Worm (Caenorhabditis elegans) whole organism, young adult: ENCODE results near the gene zipt-2.1.

Source experiments
- C06A6.2 ChIP-seq: fragments of 200-800 bp; sonication (Bioruptor generic); conservative IDR thresholded peaks from 2 replicates; pipeline ENCODE4 v1.3.6; 2022; ENCODE audit warnings: missing genetic modification characterization, missing compliant biosample characterization
- K12H6.12 ChIP-seq: fragments of 200-800 bp; sonication (Bioruptor generic); optimal IDR thresholded peaks from 2 replicates; lab custom pipeline; 2018; ENCODE audit warnings: mild to moderate bottlenecking, missing genetic modification characterization, missing compliant biosample characterization
- ama-1 ChIP-seq, 3 experiments: fragments of 150-350 bp in 1 of 3; sonication (generic microtip) in 2 of 3; optimal IDR thresholded peaks; 2 replicates each; lab custom pipeline; 2014 to 2018; ENCODE audit warnings: missing biosample characterization in 2 of 3, missing genetic modification characterization in 2 of 3, missing genetic modification reagents in 2 of 3
- dpl-1 ChIP-seq: fragments of 150-350 bp; optimal IDR thresholded peaks from 2 replicates; lab custom pipeline; 2014; ENCODE audit warnings: missing biosample characterization, missing genetic modification reagents, missing genetic modification characterization
- ekl-4 ChIP-seq: fragments of 200-800 bp; sonication (Bioruptor generic); IDR thresholded peaks from 2 replicates; pipeline ENCODE4 v1.3.6; 2022; ENCODE audit warnings: missing genetic modification reagents, missing genetic modification characterization, missing compliant biosample characterization
- hmg-1.2 ChIP-seq: fragments of 200-800 bp; sonication (Bioruptor generic); IDR thresholded peaks from 2 replicates; pipeline ENCODE4 v1.3.6; 2022; ENCODE audit warnings: missing genetic modification reagents, missing genetic modification characterization, missing compliant biosample characterization
- let-607 ChIP-seq, 2 experiments: fragments of 200-800 bp in 1 of 2; sonication (Bioruptor generic) in 1 of 2; sonication (generic microtip) in 1 of 2; optimal IDR thresholded peaks; 2 replicates each; lab custom pipeline; 2016 to 2018; ENCODE audit warnings: mild to moderate bottlenecking in 2 of 2, missing compliant biosample characterization in 2 of 2, missing genetic modification characterization in 2 of 2, moderate library complexity in 2 of 2, missing genotype in 1 of 2
- lin-35 ChIP-seq, 3 experiments: fragments of 150-350 bp in 2 of 3; sonication (generic microtip) in 1 of 3; optimal IDR thresholded peaks; 2 replicates each; lab custom pipeline; 2014 to 2018; ENCODE audit warnings: missing biosample characterization in 3 of 3, missing genetic modification characterization in 3 of 3, missing genetic modification reagents in 3 of 3
- somi-1 ChIP-seq: fragments of 200-800 bp; sonication (Bioruptor generic); optimal IDR thresholded peaks from 2 replicates; lab custom pipeline; 2018; ENCODE audit warnings: mild to moderate bottlenecking, missing genetic modification characterization, missing compliant biosample characterization

ce11 chrIV:10771296-10771695 is 28.2 kb upstream of the zipt-2.1 start:
- TF ChIP-seq dpl-1 (GFP tag; lab: Kevin White, UChicago) (no peak), ama-1 (optimal IDR thresholded peaks at IDR 0.05; lab: Kevin White, UChicago) (no peak), ama-1 (GFP tag; optimal IDR thresholded peaks at IDR 0.05; lab: Kevin White, UChicago) (no peak), let-607 (tag; optimal IDR thresholded peaks at IDR 0.05; lab: Kevin White, UChicago) (no peak), hmg-1.2 (GFP tag; lab: Robert Waterston, UW) (no peak), K12H6.12 (tag; lab: Kevin White, UChicago) (no peak), somi-1 (GFP tag; lab: Kevin White, UChicago) (no peak), lin-35 (GFP tag; optimal IDR thresholded peaks at IDR 0.05; lab: Kevin White, UChicago) (no peak), C06A6.2 (GFP tag; lab: Robert Waterston, UW) (no peak), ekl-4 (GFP tag; lab: Robert Waterston, UW) (no peak)
